Fruit fly (Drosophila melanogaster): ENCODE results near the gene CG32512.

Gene CG32512

dm6 chrX:21053849-21054581 lies 13.3 kb downstream of the CG32512 start, which contains the start of the genes Stt3A and bves (continued):
- TF ChIP-seq slou (GFP tag; optimal IDR thresholded peaks at IDR 0.05) (peak; percentile 92), D19A (tag; optimal IDR thresholded peaks at IDR 0.05) (peak; percentile 97), row (GFP tag; IDR thresholded peaks at IDR 0.05) (peak; percentile 99), ranshi (GFP tag; IDR thresholded peaks at IDR 0.05) (peak; percentile 98), Jarid2 (GFP tag; optimal IDR thresholded peaks at IDR 0.05) (peak; percentile 90), vnd (GFP tag; IDR thresholded peaks at IDR 0.05; ENCODE audit: partially characterized antibody) (peak; percentile 72), pfk (GFP tag; optimal IDR thresholded peaks at IDR 0.05) (peak; percentile 65), CG15011 (GFP tag; optimal IDR thresholded peaks at IDR 0.05) (peak; percentile 96), Dek (tag; optimal IDR thresholded peaks at IDR 0.05) (peak; percentile 97), danr (GFP tag; IDR thresholded peaks at IDR 0.05) (peak; percentile 95), CG10209 (GFP tag; optimal IDR thresholded peaks at IDR 0.05) (peak; percentile 98), lilli (GFP tag; optimal IDR thresholded peaks at IDR 0.05) (peak; percentile 99), CG17912 (GFP tag; optimal IDR thresholded peaks at IDR 0.05) (peak; percentile 92), CG17186 (GFP tag; optimal IDR thresholded peaks at IDR 0.05) (peak; percentile 92), CG30403 (GFP tag; optimal IDR thresholded peaks at IDR 0.05) (peak; percentile 98), CG2202 (tag; optimal IDR thresholded peaks at IDR 0.05) (peak; percentile 98), CG42726 (GFP tag; IDR thresholded peaks at IDR 0.05; ENCODE audit: partially characterized antibody) (peak; percentile 53; the same call in 1 of the 2 replicates), hbn (GFP tag; IDR thresholded peaks at IDR 0.05; ENCODE audit: partially characterized antibody) (peak; percentile 55), NC2β (GFP tag; optimal IDR thresholded peaks at IDR 0.05) (peak; percentile 98), CG13296 (GFP tag; optimal IDR thresholded peaks at IDR 0.05) (peak; percentile 98), CG7271 (tag; optimal IDR thresholded peaks at IDR 0.05) (peak; percentile 94), CG9797 (GFP tag; optimal IDR thresholded peaks at IDR 0.05) (peak; percentile 67), CG4360 (GFP tag; IDR thresholded peaks at IDR 0.05) (peak; percentile 71), br (optimal IDR thresholded peaks at IDR 0.05) (no peak), CG15269 (tag; optimal IDR thresholded peaks at IDR 0.05) (peak; percentile 99), HLH4C (GFP tag; IDR thresholded peaks at IDR 0.05; ENCODE audit: partially characterized antibody) (peak; percentile 62; the same call in 2 of the 3 replicates), ERR (GFP tag; optimal IDR thresholded peaks at IDR 0.05) (peak; percentile 97), CG6791 (GFP tag; IDR thresholded peaks at IDR 0.05; ENCODE audit: partially characterized antibody) (peak; percentile 74), unpg (GFP tag; optimal IDR thresholded peaks at IDR 0.05) (peak; percentile 99), dati (GFP tag; IDR thresholded peaks at IDR 0.05) (peak; percentile 81), Mad (GFP tag; optimal IDR thresholded peaks at IDR 0.05) (peak; percentile 99), fd64A (GFP tag; optimal IDR thresholded peaks at IDR 0.05) (peak; percentile 97), CG9876 (GFP tag; optimal IDR thresholded peaks at IDR 0.05) (peak; percentile 96), nerfin-2 (GFP tag; IDR thresholded peaks at IDR 0.05; ENCODE audit: partially characterized antibody) (peak; percentile 81), h (optimal IDR thresholded peaks at IDR 0.05) (no peak), Fer2 (tag; optimal IDR thresholded peaks at IDR 0.05) (peak; percentile 90), insv (GFP tag; optimal IDR thresholded peaks at IDR 0.05) (peak; percentile 77 to 79), trem (tag; optimal IDR thresholded peaks at IDR 0.05) (peak; percentile 96), CG4328 (GFP tag; optimal IDR thresholded peaks at IDR 0.05) (peak; percentile 96), CG30431 (GFP tag; optimal IDR thresholded peaks at IDR 0.05) (peak; percentile 97), CG14050 (GFP tag; IDR thresholded peaks at IDR 0.05) (peak; percentile 97), TFAM (GFP tag; optimal IDR thresholded peaks at IDR 0.05) (peak; percentile 94), inv (GFP tag; IDR thresholded peaks at IDR 0.05; ENCODE audit: partially characterized antibody) (peak; percentile 35; the same call in 1 of the 2 replicates), C15 (GFP tag; IDR thresholded peaks at IDR 0.05) (peak; percentile 90; the same call in 2 of the 3 replicates), CG2120 (GFP tag; optimal IDR thresholded peaks at IDR 0.05) (peak; percentile 99), cad (GFP tag; optimal IDR thresholded peaks at IDR 0.05) (no peak), NfI (GFP tag; optimal IDR thresholded peaks at IDR 0.05) (peak; percentile 98), NFAT (GFP tag; IDR thresholded peaks at IDR 0.05) (peak; percentile 94), sens-2 (GFP tag; IDR thresholded peaks at IDR 0.05) (peak; percentile 96)

Data from whole organism, embryonic.